Worm (Caenorhabditis elegans): ENCODE results near the gene C56C10.6.

- TF ChIP-seq ceh-39 (tag; optimal IDR thresholded peaks at IDR 0.05) (no peak), pha-4 (tag; optimal IDR thresholded peaks at IDR 0.05) (no peak), elt-1 (tag; optimal IDR thresholded peaks at IDR 0.05; ENCODE audit: borderline replicate concordance, insufficient read depth) (no peak), zip-8 (tag; optimal IDR thresholded peaks at IDR 0.05) (no peak), nhr-237 (tag; optimal IDR thresholded peaks at IDR 0.05) (no peak), cnd-1 (tag; optimal IDR thresholded peaks at IDR 0.05) (no peak), lsy-2 (tag; optimal IDR thresholded peaks at IDR 0.05) (no peak)
These were observed 8.3 kb upstream of the C56C10.6 start, which contains the start of gene vps-32.1 for ce11 chrII:6589408-6589807.
